Fruit fly (Drosophila melanogaster): Measurements from ENCODE around the gene escl.

dm6 chr2L:11989210-11989609, 1.5 kb upstream of the escl start:
- TF ChIP-seq ato (GFP tag; IDR thresholded peaks at IDR 0.05; ENCODE audit: partially characterized antibody) (no peak), GATAe (GFP tag; conservative IDR thresholded peaks at IDR 0.05) (no peak), CG9817 (tag; optimal IDR thresholded peaks at IDR 0.05) (no peak), CG14667 (GFP tag; IDR thresholded peaks at IDR 0.05) (no peak), ems (GFP tag; optimal IDR thresholded peaks at IDR 0.05) (no peak), zfh2 (GFP tag; optimal IDR thresholded peaks at IDR 0.05) (no peak), CG1602 (GFP tag; optimal IDR thresholded peaks at IDR 0.05) (no peak), lilli (GFP tag; optimal IDR thresholded peaks at IDR 0.05) (no peak), Dip2 (GFP tag; IDR thresholded peaks at IDR 0.05) (no peak), CG4360 (GFP tag; IDR thresholded peaks at IDR 0.05) (no peak), CG34422 (GFP tag; IDR thresholded peaks at IDR 0.05) (no peak)

Data from whole organism, embryonic.